Worm (Caenorhabditis elegans): ENCODE data around the gene nadk-1.

DNA sequence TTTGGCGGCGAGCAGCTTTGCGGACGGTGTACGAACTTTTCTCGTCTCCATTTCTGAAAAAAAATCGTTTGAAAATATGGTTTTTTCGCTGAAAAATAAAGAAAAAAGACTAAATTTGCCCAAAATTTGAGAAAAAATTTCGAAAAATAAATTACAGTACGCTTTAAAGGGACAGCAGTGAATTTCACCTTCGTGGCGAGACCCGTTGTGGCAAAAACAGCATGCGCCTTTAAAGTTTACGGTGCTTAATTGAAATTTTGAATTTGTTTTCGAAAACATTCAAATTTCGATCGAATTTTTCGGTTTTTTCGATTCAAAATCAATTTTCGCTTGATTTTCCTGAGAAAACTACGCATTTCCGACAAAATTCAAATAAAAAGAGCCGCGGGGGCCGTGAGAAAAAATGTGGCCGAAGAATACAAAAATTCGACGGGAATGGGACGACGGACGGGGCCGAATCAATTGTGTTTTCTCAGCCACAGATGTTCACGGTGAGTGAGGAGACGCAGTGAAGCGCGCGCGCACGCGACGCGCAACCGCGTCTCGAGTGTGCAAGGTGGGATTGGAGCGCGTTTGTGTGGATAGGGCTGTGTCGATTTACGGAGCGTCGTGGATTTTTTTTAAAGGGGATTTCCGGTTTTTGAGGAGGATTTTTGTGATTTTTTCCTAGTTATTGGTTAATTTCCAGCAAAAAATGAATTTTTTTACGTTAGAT is 36.9 kb upstream of the nadk-1 start, which contains the start of gene Y77E11A.7:
- TF ChIP-seq mab-5 (tag; optimal IDR thresholded peaks at IDR 0.05) (peak; percentile 10), unc-62 (GFP tag; optimal IDR thresholded peaks at IDR 0.05) (peak; percentile 67), snpc-4 (tag; optimal IDR thresholded peaks at IDR 0.05) (no peak), nhr-28 (tag; optimal IDR thresholded peaks at IDR 0.05) (no peak), pha-4 (tag; optimal IDR thresholded peaks at IDR 0.05) (peak; percentile 86), ztf-11 (tag; optimal IDR thresholded peaks at IDR 0.05) (no peak), nhr-76 (tag; optimal IDR thresholded peaks at IDR 0.05) (no peak), nhr-12 (tag; optimal IDR thresholded peaks at IDR 0.05) (no peak), ceh-39 (tag; optimal IDR thresholded peaks at IDR 0.05) (peak; percentile 90), ceh-83 (GFP tag; optimal IDR thresholded peaks at IDR 0.05) (no peak), ceh-43 (GFP tag; optimal IDR thresholded peaks at IDR 0.05) (no peak)
